Worm (Caenorhabditis elegans): ENCODE measurements around the gene sra-12.

sra-12 gene

ce11 chrII:10915732-10916131 is 11.5 kb upstream of the sra-12 start, which contains the start of gene F44F4.9:
F44F4.9 (minus strand) TSS chrII:10915832.
- no peak for TF ChIP-seq hmg-4 (GFP tag; optimal IDR thresholded peaks at IDR 0.05)
- no peak for TF ChIP-seq ceh-36 (tag; optimal IDR thresholded peaks at IDR 0.05)
- TF ChIP-seq ets-7 (tag; optimal IDR thresholded peaks at IDR 0.05): no peak
- no peak for TF ChIP-seq tbx-37 (GFP tag; conservative IDR thresholded peaks at IDR 0.05)

DNA sequence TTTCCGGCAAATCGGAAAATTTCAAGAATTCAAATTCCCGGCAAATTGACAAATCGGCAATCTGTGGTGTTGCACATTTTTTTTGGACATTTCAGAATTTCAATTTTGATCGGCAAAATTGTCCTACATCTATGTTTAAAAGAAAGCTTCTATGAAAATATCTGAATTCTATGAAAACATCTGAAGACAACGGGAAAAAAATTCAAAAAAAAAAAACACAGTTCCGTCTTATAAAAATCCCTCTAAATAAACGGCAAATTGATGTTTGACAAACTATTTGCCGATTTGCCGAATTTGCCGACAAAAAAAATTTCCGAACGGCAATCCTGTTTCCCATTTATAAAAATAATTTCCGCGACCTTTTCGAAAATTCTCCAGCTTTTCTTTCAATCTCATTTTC is 10.1 kb upstream of the sra-12 start, which contains the start of gene F44F4.15:
Gene F44F4.15 (plus strand): TSS at position 301 of the 400 bp plus-strand sequence.
- no peak for TF ChIP-seq flt-1 (GFP tag; IDR thresholded peaks at IDR 0.05)
- TF ChIP-seq ceh-13 (GFP tag; optimal IDR thresholded peaks at IDR 0.05): no peak
- no peak for TF ChIP-seq ceh-36 (tag; optimal IDR thresholded peaks at IDR 0.05)
- TF ChIP-seq pes-1 (GFP tag; IDR thresholded peaks at IDR 0.05): no peak
- TF ChIP-seq ets-7 (tag; optimal IDR thresholded peaks at IDR 0.05): no peak
- TF ChIP-seq B0310.2 (tag; optimal IDR thresholded peaks at IDR 0.05): no peak
- TF ChIP-seq tbx-37 (GFP tag; conservative IDR thresholded peaks at IDR 0.05): no peak
- TF ChIP-seq tbx-11 (GFP tag; IDR thresholded peaks at IDR 0.05): no peak
- TF ChIP-seq aly-1 (tag; optimal IDR thresholded peaks at IDR 0.05): no peak
- no peak for TF ChIP-seq scrt-1 (GFP tag; IDR thresholded peaks at IDR 0.05)
- no peak for TF ChIP-seq tra-4 (tag; optimal IDR thresholded peaks at IDR 0.05)
- TF ChIP-seq hmg-4 (GFP tag; optimal IDR thresholded peaks at IDR 0.05): no peak
- no peak for TF ChIP-seq hnd-1 (tag; optimal IDR thresholded peaks at IDR 0.05)
- no peak for TF ChIP-seq sea-1 (GFP tag; conservative IDR thresholded peaks at IDR 0.05)
- TF ChIP-seq F13C5.2 (tag; optimal IDR thresholded peaks at IDR 0.05): no peak
- no peak for TF ChIP-seq ama-1 (optimal IDR thresholded peaks at IDR 0.05)
- TF ChIP-seq hmbx-1 (tag; optimal IDR thresholded peaks at IDR 0.05): no peak

DNA sequence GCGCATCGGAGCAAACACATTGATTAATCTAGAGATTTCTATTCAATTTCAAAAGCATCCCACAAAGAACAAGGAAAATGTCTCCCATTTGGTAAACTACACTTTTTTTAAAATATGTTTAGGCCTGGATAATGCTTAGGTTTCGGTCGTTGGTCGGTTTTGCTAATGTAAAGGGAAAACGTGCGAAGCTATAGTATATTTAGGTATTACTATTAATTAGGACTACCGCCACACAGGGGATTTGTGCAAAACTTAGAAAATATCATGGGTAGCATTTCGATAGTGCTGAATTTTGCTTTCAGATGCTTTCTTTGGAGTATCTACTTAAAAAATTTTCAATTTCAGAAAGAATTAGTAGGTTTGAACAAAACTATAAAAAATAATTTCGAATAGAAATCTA is 8.7 kb upstream of the sra-12 start:
- TF ChIP-seq ceh-36 (tag; optimal IDR thresholded peaks at IDR 0.05): no peak
- no peak for TF ChIP-seq B0310.2 (tag; optimal IDR thresholded peaks at IDR 0.05)
- no peak for TF ChIP-seq ets-7 (tag; optimal IDR thresholded peaks at IDR 0.05)
- no peak for TF ChIP-seq flt-1 (GFP tag; IDR thresholded peaks at IDR 0.05)
- no peak for TF ChIP-seq sea-1 (GFP tag; conservative IDR thresholded peaks at IDR 0.05)
- no peak for TF ChIP-seq pes-1 (GFP tag; IDR thresholded peaks at IDR 0.05)
- TF ChIP-seq hmbx-1 (tag; optimal IDR thresholded peaks at IDR 0.05): no peak
- TF ChIP-seq tbx-37 (GFP tag; conservative IDR thresholded peaks at IDR 0.05): no peak
- no peak for TF ChIP-seq F13C5.2 (tag; optimal IDR thresholded peaks at IDR 0.05)
- no peak for TF ChIP-seq tra-4 (tag; optimal IDR thresholded peaks at IDR 0.05)
- TF ChIP-seq tbx-11 (GFP tag; IDR thresholded peaks at IDR 0.05): no peak
- TF ChIP-seq aly-1 (tag; optimal IDR thresholded peaks at IDR 0.05): no peak
- TF ChIP-seq ama-1 (optimal IDR thresholded peaks at IDR 0.05): no peak
- no peak for TF ChIP-seq scrt-1 (GFP tag; IDR thresholded peaks at IDR 0.05)
- TF ChIP-seq hmg-4 (GFP tag; optimal IDR thresholded peaks at IDR 0.05): no peak
- no peak for TF ChIP-seq hnd-1 (tag; optimal IDR thresholded peaks at IDR 0.05)
- TF ChIP-seq ceh-13 (GFP tag; optimal IDR thresholded peaks at IDR 0.05): no peak

ce11 chrII:10910219-10910618 is 5.9 kb upstream of the sra-12 start, which contains the start of gene sra-11:
sra-11 (minus strand) TSS chrII:10910319.
- no peak for TF ChIP-seq tbx-37 (GFP tag; conservative IDR thresholded peaks at IDR 0.05)
- no peak for TF ChIP-seq tbx-11 (GFP tag; IDR thresholded peaks at IDR 0.05)
- TF ChIP-seq ama-1 (optimal IDR thresholded peaks at IDR 0.05): no peak
- TF ChIP-seq B0310.2 (tag; optimal IDR thresholded peaks at IDR 0.05): no peak
- TF ChIP-seq flt-1 (GFP tag; IDR thresholded peaks at IDR 0.05): no peak
- no peak for TF ChIP-seq ceh-36 (tag; optimal IDR thresholded peaks at IDR 0.05)
- TF ChIP-seq hnd-1 (tag; optimal IDR thresholded peaks at IDR 0.05): no peak
- TF ChIP-seq tra-4 (tag; optimal IDR thresholded peaks at IDR 0.05): no peak
- TF ChIP-seq ets-7 (tag; optimal IDR thresholded peaks at IDR 0.05): no peak
- TF ChIP-seq ceh-13 (GFP tag; optimal IDR thresholded peaks at IDR 0.05): no peak
- no peak for TF ChIP-seq hmbx-1 (tag; optimal IDR thresholded peaks at IDR 0.05)
- TF ChIP-seq pes-1 (GFP tag; IDR thresholded peaks at IDR 0.05): no peak

DNA sequence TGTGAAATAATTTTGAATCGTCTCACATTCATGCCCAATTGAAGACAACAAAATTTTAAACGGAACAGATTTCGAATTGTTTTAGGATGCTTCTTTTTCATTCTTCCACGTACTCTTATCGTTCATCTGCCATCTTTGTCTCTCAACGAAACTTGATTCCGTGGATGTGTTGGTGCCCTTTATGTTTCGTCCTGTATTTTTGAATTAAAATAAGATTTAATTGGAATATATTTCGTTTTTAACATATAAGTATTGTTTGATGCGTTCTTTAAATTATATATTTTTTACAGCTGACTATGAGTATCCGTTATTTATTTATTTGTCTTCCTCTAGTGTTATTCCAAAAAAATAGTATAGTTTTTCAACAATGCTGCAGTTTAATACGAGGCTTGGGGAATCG is 2.2 kb downstream of the sra-12 start, which contains the start of gene gly-1:
Gene gly-1 (minus strand): TSS at position 101 of the 400 bp plus-strand sequence.
- no peak for TF ChIP-seq tbx-11 (GFP tag; IDR thresholded peaks at IDR 0.05)
- no peak for TF ChIP-seq tra-4 (tag; optimal IDR thresholded peaks at IDR 0.05)
- no peak for TF ChIP-seq flt-1 (GFP tag; IDR thresholded peaks at IDR 0.05)
- no peak for TF ChIP-seq hmbx-1 (tag; optimal IDR thresholded peaks at IDR 0.05)
- TF ChIP-seq hnd-1 (tag; optimal IDR thresholded peaks at IDR 0.05): no peak
- TF ChIP-seq tbx-37 (GFP tag; conservative IDR thresholded peaks at IDR 0.05): no peak
- no peak for TF ChIP-seq scrt-1 (GFP tag; IDR thresholded peaks at IDR 0.05)
- TF ChIP-seq pes-1 (GFP tag; IDR thresholded peaks at IDR 0.05): no peak

DNA sequence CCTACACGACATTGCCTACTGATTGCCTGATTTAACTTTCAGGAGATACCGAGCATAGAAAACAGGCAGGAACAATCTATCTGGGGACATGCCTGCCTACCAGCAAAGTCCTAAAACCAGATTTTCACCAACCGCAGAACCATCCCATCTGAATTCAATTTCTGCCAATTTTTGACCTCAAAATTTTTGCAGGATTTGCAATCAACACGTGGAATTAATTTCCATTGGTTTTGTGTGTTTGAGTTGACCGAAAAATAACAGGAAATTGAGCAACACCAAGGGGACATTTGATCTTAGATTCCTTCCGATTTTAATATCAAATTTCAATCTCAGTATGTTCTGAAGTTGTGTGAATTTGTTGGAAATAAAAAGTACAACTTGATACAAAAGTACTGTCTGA is 5.3 kb downstream of the sra-12 start:
- TF ChIP-seq tbx-37 (GFP tag; conservative IDR thresholded peaks at IDR 0.05) (no peak), ama-1 (optimal IDR thresholded peaks at IDR 0.05) (no peak), hmbx-1 (tag; optimal IDR thresholded peaks at IDR 0.05) (no peak), ets-7 (tag; optimal IDR thresholded peaks at IDR 0.05) (no peak), pes-1 (GFP tag; IDR thresholded peaks at IDR 0.05) (no peak), tbx-11 (GFP tag; IDR thresholded peaks at IDR 0.05) (no peak), sea-1 (GFP tag; conservative IDR thresholded peaks at IDR 0.05) (no peak), hnd-1 (tag; optimal IDR thresholded peaks at IDR 0.05) (no peak), aly-1 (tag; optimal IDR thresholded peaks at IDR 0.05) (no peak), ceh-13 (GFP tag; optimal IDR thresholded peaks at IDR 0.05) (no peak), F13C5.2 (tag; optimal IDR thresholded peaks at IDR 0.05) (no peak), scrt-1 (GFP tag; IDR thresholded peaks at IDR 0.05) (no peak), flt-1 (GFP tag; IDR thresholded peaks at IDR 0.05) (no peak), B0310.2 (tag; optimal IDR thresholded peaks at IDR 0.05) (no peak), hmg-4 (GFP tag; optimal IDR thresholded peaks at IDR 0.05) (no peak), ceh-36 (tag; optimal IDR thresholded peaks at IDR 0.05) (no peak), tra-4 (tag; optimal IDR thresholded peaks at IDR 0.05) (no peak)

- TF ChIP-seq F13C5.2 (tag; optimal IDR thresholded peaks at IDR 0.05): no peak
These were observed 8.3 kb downstream of the sra-12 start for ce11 chrII:10895959-10896358.

DNA sequence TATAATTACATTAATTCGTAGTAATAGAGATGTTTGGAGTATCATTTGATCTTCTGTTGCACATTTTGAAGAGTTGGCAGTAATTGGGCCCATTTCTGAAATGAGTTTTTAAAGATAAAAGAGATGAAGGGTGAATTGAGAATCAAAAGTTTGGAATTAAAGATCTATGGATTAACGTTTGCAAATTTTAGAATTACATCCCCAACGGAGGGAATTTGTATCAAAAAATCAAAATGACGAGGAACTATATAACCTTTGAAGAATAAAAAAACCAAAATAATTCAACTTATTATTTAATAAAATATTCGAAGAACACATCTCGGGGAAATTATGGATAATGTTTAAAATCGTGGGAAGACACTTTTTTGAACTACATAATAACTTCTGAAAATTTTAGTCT is 9.3 kb downstream of the sra-12 start, which contains the start of gene sra-10:
Gene sra-10 (minus strand): TSS at position 101 of the 400 bp plus-strand sequence.
- TF ChIP-seq ama-1 (optimal IDR thresholded peaks at IDR 0.05): no peak
- no peak for TF ChIP-seq tra-4 (tag; optimal IDR thresholded peaks at IDR 0.05)
- TF ChIP-seq scrt-1 (GFP tag; IDR thresholded peaks at IDR 0.05): no peak
- TF ChIP-seq F13C5.2 (tag; optimal IDR thresholded peaks at IDR 0.05): no peak
- TF ChIP-seq B0310.2 (tag; optimal IDR thresholded peaks at IDR 0.05): no peak
- TF ChIP-seq aly-1 (tag; optimal IDR thresholded peaks at IDR 0.05): no peak
- no peak for TF ChIP-seq hmg-4 (GFP tag; optimal IDR thresholded peaks at IDR 0.05)
- TF ChIP-seq sea-1 (GFP tag; conservative IDR thresholded peaks at IDR 0.05): no peak
- no peak for TF ChIP-seq ets-7 (tag; optimal IDR thresholded peaks at IDR 0.05)
- TF ChIP-seq pes-1 (GFP tag; IDR thresholded peaks at IDR 0.05): no peak
- no peak for TF ChIP-seq flt-1 (GFP tag; IDR thresholded peaks at IDR 0.05)
- TF ChIP-seq ceh-36 (tag; optimal IDR thresholded peaks at IDR 0.05): no peak
- TF ChIP-seq ceh-13 (GFP tag; optimal IDR thresholded peaks at IDR 0.05): no peak
- no peak for TF ChIP-seq hmbx-1 (tag; optimal IDR thresholded peaks at IDR 0.05)
- no peak for TF ChIP-seq hnd-1 (tag; optimal IDR thresholded peaks at IDR 0.05)
